Fruit fly (Drosophila melanogaster): ENCODE results near the gene CG32376.
A peak's percentile ranks its signal among the peaks of the same experiment; 100 is the strongest.

The CG32376 gene

dm6 chr3L:7539736-7540135 lies 2.5 kb downstream of the CG32376 start, which contains the start of gene CG16998:
CG16998 (minus strand) TSS chr3L:7539836.
- TF ChIP-seq Ravus (GFP tag; IDR thresholded peaks at IDR 0.05) (no peak), CG12071 (GFP tag; optimal IDR thresholded peaks at IDR 0.05) (no peak), slp2 (GFP tag; optimal IDR thresholded peaks at IDR 0.05) (no peak), dysf (GFP tag; IDR thresholded peaks at IDR 0.05) (no peak), chn (GFP tag; optimal IDR thresholded peaks at IDR 0.05) (no peak), CG6813 (GFP tag; optimal IDR thresholded peaks at IDR 0.05) (no peak), CG4854 (GFP tag; optimal IDR thresholded peaks at IDR 0.05) (no peak), CG15269 (tag; optimal IDR thresholded peaks at IDR 0.05) (no peak), sisA (GFP tag; IDR thresholded peaks at IDR 0.05) (no peak), usp (GFP tag; optimal IDR thresholded peaks at IDR 0.05) (no peak), crol (GFP tag; IDR thresholded peaks at IDR 0.05) (no peak), ERR (GFP tag; optimal IDR thresholded peaks at IDR 0.05) (no peak), dan (GFP tag; IDR thresholded peaks at IDR 0.05) (no peak), jing (GFP tag; optimal IDR thresholded peaks at IDR 0.05) (no peak), run (tag; optimal IDR thresholded peaks at IDR 0.05) (no peak), Gsc (GFP tag; IDR thresholded peaks at IDR 0.05) (no peak), CG30020 (tag; optimal IDR thresholded peaks at IDR 0.05) (no peak)

dm6 chr3L:7530461-7531338 lies 11.6 kb downstream of the CG32376 start:
- TF ChIP-seq sd (tag; optimal IDR thresholded peaks at IDR 0.05) = peak; percentile 97
- 0 out of 3 replicates have a peak, but pooled peaks have one; percentile 65 for TF ChIP-seq CG2199 (GFP tag; IDR thresholded peaks at IDR 0.05)
- no peak for TF ChIP-seq CG18619 (GFP tag; optimal IDR thresholded peaks at IDR 0.05)
- TF ChIP-seq CHES-1-like (GFP tag; optimal IDR thresholded peaks at IDR 0.05) = no peak
- no peak for TF ChIP-seq CG32532 (GFP tag; IDR thresholded peaks at IDR 0.05)
- no peak for TF ChIP-seq CG15601 (tag; optimal IDR thresholded peaks at IDR 0.05)
- 0 out of 2 replicates have a peak, but pooled peaks have one; percentile 15 for TF ChIP-seq crol (GFP tag; IDR thresholded peaks at IDR 0.05)
- TF ChIP-seq kni (GFP tag; optimal IDR thresholded peaks at IDR 0.05) = peak; percentile 36
- no peak for TF ChIP-seq pan (optimal IDR thresholded peaks at IDR 0.05)
- TF ChIP-seq pan (GFP tag; optimal IDR thresholded peaks at IDR 0.05 in 1 of 2, IDR thresholded peaks at IDR 0.05 in 1 of 2) = no peak
- peak; percentile 30; the same call in 1 of the 2 replicates for TF ChIP-seq Rfx (GFP tag; IDR thresholded peaks at IDR 0.05)
- 0 out of 3 replicates have a peak, but pooled peaks have one; percentile 0 for TF ChIP-seq ci (GFP tag; IDR thresholded peaks at IDR 0.05)
- peak; percentile 84; the same call in 2 of the 4 replicates for TF ChIP-seq chinmo (GFP tag; IDR thresholded peaks at IDR 0.05; ENCODE audit: partially characterized antibody)
- peak; percentile 20 for TF ChIP-seq sens (GFP tag)
- no peak for TF ChIP-seq CG2202 (tag; optimal IDR thresholded peaks at IDR 0.05)
- TF ChIP-seq Pdp1 (GFP tag; optimal IDR thresholded peaks at IDR 0.05) = peak in 1 of 2 experiments; percentile 59
- TF ChIP-seq NFAT (GFP tag; IDR thresholded peaks at IDR 0.05) = no peak
- TF ChIP-seq CG4617 (GFP tag; optimal IDR thresholded peaks at IDR 0.05; ENCODE audit: borderline replicate concordance) = no peak
- no peak for TF ChIP-seq MTF-1 (GFP tag; optimal IDR thresholded peaks at IDR 0.05; ENCODE audit: borderline replicate concordance)
- TF ChIP-seq Jarid2 (GFP tag; optimal IDR thresholded peaks at IDR 0.05) = no peak
- TF ChIP-seq CG10565 (GFP tag; optimal IDR thresholded peaks at IDR 0.05) = no peak
